Fruit fly (Drosophila melanogaster) whole organism, embryonic: ENCODE measurements around the gene CG3630.
A peak's percentile ranks its signal among the peaks of the same experiment; 100 is the strongest.

Experiments
- Adf1 ChIP-seq: fragments of 200-800 bp; sonication (Bioruptor generic); IDR thresholded peaks from 2 replicates; pipeline ENCODE4 v1.3.6; 2022; ENCODE audit warnings: missing biosample characterization, missing genetic modification characterization
- Atf-2 ChIP-seq: fragments of 200-800 bp; sonication (Bioruptor generic); optimal IDR thresholded peaks from 2 replicates; lab custom pipeline; 2016; ENCODE audit warnings: missing biosample characterization, missing genetic modification characterization
- Atf6 ChIP-seq: fragments of 200-800 bp; sonication (Bioruptor generic); IDR thresholded peaks from 2 replicates; pipeline ENCODE4 v1.3.6; 2022; ENCODE audit warnings: missing biosample characterization, missing genetic modification characterization
- B-H1 ChIP-seq: fragments of 200-800 bp; sonication (Bioruptor generic); IDR thresholded peaks from 3 replicates; pipeline ENCODE4 v1.3.6; 2022; ENCODE audit warnings: missing biosample characterization, missing genetic modification characterization
- CG10147 ChIP-seq: fragments of 200-800 bp; sonication (Bioruptor generic); optimal IDR thresholded peaks from 2 replicates; lab custom pipeline; 2019; ENCODE audit warnings: missing biosample characterization, mild to moderate bottlenecking, missing genetic modification characterization, moderate library complexity
- CG10274 ChIP-seq: fragments of 200-800 bp; sonication (Bioruptor generic); optimal IDR thresholded peaks from 3 replicates; lab custom pipeline; 2017; ENCODE audit warnings: missing biosample characterization, mild to moderate bottlenecking, missing genetic modification characterization
- CG10321 ChIP-seq: fragments of 200-800 bp; sonication (Bioruptor generic); IDR thresholded peaks from 2 replicates; pipeline ENCODE4 v1.3.6; 2022; ENCODE audit warnings: missing biosample characterization, missing genetic modification characterization
- CG10462 ChIP-seq: fragments of 200-800 bp; sonication (Bioruptor generic); optimal IDR thresholded peaks from 2 replicates; lab custom pipeline; 2016; ENCODE audit warnings: missing biosample characterization, missing genetic modification characterization
- CG10979 ChIP-seq: fragments of 200-800 bp; sonication (Bioruptor generic); optimal IDR thresholded peaks from 2 replicates; lab custom pipeline; 2018; ENCODE audit warnings: missing biosample characterization, mild to moderate bottlenecking, missing genetic modification characterization, moderate library complexity
- CG12744 ChIP-seq: fragments of 200-800 bp; sonication (Bioruptor generic); optimal IDR thresholded peaks from 2 replicates; lab custom pipeline; 2016; ENCODE audit warnings: missing biosample characterization, missing genetic modification characterization
- CG13624 ChIP-seq: fragments of 200-800 bp; sonication (Bioruptor generic); optimal IDR thresholded peaks from 2 replicates; lab custom pipeline; 2016; ENCODE audit warnings: missing biosample characterization, missing genetic modification characterization
- CG14860 ChIP-seq: fragments of 200-800 bp; sonication (Bioruptor generic); IDR thresholded peaks from 3 replicates; pipeline ENCODE4 v1.3.6; 2022; ENCODE audit warnings: missing biosample characterization, missing genetic modification characterization; ENCODE audit not compliant: partially characterized antibody
- CG16813 ChIP-seq: fragments of 200-800 bp; sonication (Bioruptor generic); IDR thresholded peaks from 3 replicates; pipeline ENCODE4 v1.3.6; 2022; ENCODE audit warnings: missing biosample characterization, missing genetic modification characterization; ENCODE audit not compliant: partially characterized antibody
- CG16815 ChIP-seq: fragments of 200-800 bp; sonication (Bioruptor generic); optimal IDR thresholded peaks from 3 replicates; lab custom pipeline; 2017; ENCODE audit warnings: missing biosample characterization, mild to moderate bottlenecking, missing genetic modification characterization
- CG17568 ChIP-seq: fragments of 200-800 bp; sonication (Bioruptor generic); optimal IDR thresholded peaks from 2 replicates; lab custom pipeline; 2018; ENCODE audit warnings: missing biosample characterization, mild to moderate bottlenecking, missing genetic modification characterization, moderate library complexity
- CG2129 ChIP-seq: fragments of 200-800 bp; sonication (Bioruptor generic); IDR thresholded peaks from 2 replicates; pipeline ENCODE4 v1.3.6; 2022; ENCODE audit warnings: missing biosample characterization, missing genetic modification characterization; ENCODE audit not compliant: partially characterized antibody
- CG2875 ChIP-seq: fragments of 200-800 bp; sonication (Bioruptor generic); optimal IDR thresholded peaks from 2 replicates; lab custom pipeline; 2017; ENCODE audit warnings: missing biosample characterization, mild to moderate bottlenecking, missing genetic modification characterization, missing genetic modification reagents
- CG2889 ChIP-seq: fragments of 200-800 bp; sonication (Bioruptor generic); IDR thresholded peaks from 3 replicates; pipeline ENCODE4 v1.3.6; 2022; ENCODE audit warnings: missing biosample characterization, missing genetic modification characterization
- CG3065 ChIP-seq: fragments of 200-800 bp; sonication (Bioruptor generic); optimal IDR thresholded peaks from 2 replicates; lab custom pipeline; 2016; ENCODE audit warnings: missing biosample characterization, missing genetic modification characterization
- CG3838 ChIP-seq: fragments of 200-800 bp; sonication (Bioruptor generic); optimal IDR thresholded peaks from 3 replicates; lab custom pipeline; 2016; ENCODE audit warnings: missing biosample characterization, missing genetic modification characterization
- CG4282 ChIP-seq: fragments of 200-800 bp; sonication (Bioruptor generic); optimal IDR thresholded peaks from 2 replicates; lab custom pipeline; 2016; ENCODE audit warnings: missing biosample characterization, missing genetic modification characterization
- CG4328 ChIP-seq: fragments of 200-800 bp; sonication (Bioruptor generic); optimal IDR thresholded peaks from 3 replicates; lab custom pipeline; 2017; ENCODE audit warnings: missing biosample characterization, missing genetic modification reagents, missing genetic modification characterization
- CG6272 ChIP-seq: fragments of 200-800 bp; sonication (Bioruptor generic); IDR thresholded peaks from 2 replicates; pipeline ENCODE4 v1.3.6; 2022; ENCODE audit warnings: missing biosample characterization, missing genetic modification characterization
- CG6791 ChIP-seq: fragments of 200-800 bp; sonication (Bioruptor generic); IDR thresholded peaks from 3 replicates; pipeline ENCODE4 v1.3.6; 2022; ENCODE audit warnings: missing biosample characterization, missing genetic modification characterization; ENCODE audit not compliant: partially characterized antibody
- CG7357 ChIP-seq: fragments of 200-800 bp; sonication (Bioruptor generic); IDR thresholded peaks from 3 replicates; pipeline ENCODE4 v1.3.6; 2022; ENCODE audit warnings: missing biosample characterization, missing genetic modification characterization
- CG7745 ChIP-seq: fragments of 200-800 bp; sonication (Bioruptor generic); optimal IDR thresholded peaks from 2 replicates; lab custom pipeline; 2018; ENCODE audit warnings: missing biosample characterization, mild to moderate bottlenecking, missing genetic modification characterization, moderate library complexity
- CG7786 ChIP-seq: fragments of 200-800 bp; sonication (Bioruptor generic); optimal IDR thresholded peaks from 2 replicates; lab custom pipeline; 2016; ENCODE audit warnings: missing biosample characterization, missing genetic modification characterization
- CG8924 ChIP-seq: fragments of 200-800 bp; optimal IDR thresholded peaks from 3 replicates; lab custom pipeline; 2019; ENCODE audit warnings: missing biosample characterization, mild to moderate bottlenecking, missing genetic modification characterization, moderate library complexity
- D19B ChIP-seq: fragments of 200-800 bp; sonication (Bioruptor generic); optimal IDR thresholded peaks from 2 replicates; lab custom pipeline; 2017; ENCODE audit warnings: missing biosample characterization, mild to moderate bottlenecking, missing genetic modification characterization
- Dfd ChIP-seq, 2 experiments: fragments of >200 bp; optimal IDR thresholded peaks; 2 replicates each; lab custom pipeline; 2017; ENCODE audit warnings: missing biosample characterization in 2 of 2, missing genetic modification characterization in 2 of 2
- Drgx ChIP-seq: fragments of 200-800 bp; sonication (Bioruptor generic); IDR thresholded peaks from 2 replicates; pipeline ENCODE4 v1.3.6; 2022; ENCODE audit warnings: missing biosample characterization, missing genetic modification characterization
- E2f1 ChIP-seq: fragments of 200-800 bp; sonication (Bioruptor generic); IDR thresholded peaks from 2 replicates; pipeline ENCODE4 v1.3.6; 2022; ENCODE audit warnings: missing biosample characterization, missing genetic modification characterization
- Ets97D ChIP-seq: fragments of 200-800 bp; sonication (Bioruptor generic); optimal IDR thresholded peaks from 3 replicates; lab custom pipeline; 2016; ENCODE audit warnings: missing biosample characterization, missing genetic modification characterization
- Fer3 ChIP-seq: fragments of 200-800 bp; sonication (Bioruptor generic); optimal IDR thresholded peaks from 2 replicates; lab custom pipeline; 2018; ENCODE audit warnings: missing biosample characterization, mild to moderate bottlenecking, missing genetic modification characterization, moderate library complexity
- Hmx ChIP-seq: fragments of 200-800 bp; sonication (Bioruptor generic); optimal IDR thresholded peaks from 2 replicates; lab custom pipeline; 2016; ENCODE audit warnings: missing biosample characterization, missing genetic modification characterization
- Hr51 ChIP-seq, 2 experiments: fragments of 200-800 bp; sonication (Bioruptor generic); optimal IDR thresholded peaks; 2 replicates in 1 of 2; 3 replicates in 1 of 2; lab custom pipeline; 2016 to 2018; ENCODE audit warnings: missing biosample characterization in 2 of 2, missing genetic modification characterization in 2 of 2, mild to moderate bottlenecking in 1 of 2, moderate library complexity in 1 of 2
- NK7.1 ChIP-seq: fragments of 200-800 bp; sonication (Bioruptor generic); optimal IDR thresholded peaks from 3 replicates; lab custom pipeline; 2016; ENCODE audit warnings: missing biosample characterization, missing genetic modification characterization
- Opbp ChIP-seq: fragments of 200-800 bp; sonication (Bioruptor generic); IDR thresholded peaks from 3 replicates; pipeline ENCODE4 v1.3.6; 2022; ENCODE audit warnings: missing biosample characterization, missing genetic modification characterization; ENCODE audit not compliant: partially characterized antibody
- Poxn ChIP-seq: fragments of 200-800 bp; sonication (Bioruptor generic); IDR thresholded peaks from 2 replicates; pipeline ENCODE4 v1.3.6; 2022; ENCODE audit warnings: missing biosample characterization, missing genetic modification characterization
- Sry-δ ChIP-seq: fragments of 200-800 bp; sonication (Bioruptor generic); optimal IDR thresholded peaks from 2 replicates; lab custom pipeline; 2016; ENCODE audit warnings: missing biosample characterization, missing genetic modification characterization
- Xrp1 ChIP-seq: fragments of 200-800 bp; sonication (Bioruptor generic); IDR thresholded peaks from 2 replicates; pipeline ENCODE4 v1.3.6; 2022; ENCODE audit warnings: missing biosample characterization, missing genetic modification characterization
- al ChIP-seq: fragments of 200-800 bp; sonication (Bioruptor generic); IDR thresholded peaks from 2 replicates; pipeline ENCODE4 v1.3.6; 2022; ENCODE audit warnings: missing biosample characterization, missing genetic modification characterization
- br ChIP-seq: fragments of >200 bp; optimal IDR thresholded peaks from 2 replicates; lab custom pipeline; 2017
- ham ChIP-seq: fragments of 200-800 bp; sonication (Bioruptor generic); IDR thresholded peaks from 2 replicates; pipeline ENCODE4 v1.3.6; 2022; ENCODE audit warnings: missing biosample characterization, missing genetic modification characterization
- insv ChIP-seq, 2 experiments: fragments of 200-800 bp; sonication (Bioruptor generic); optimal IDR thresholded peaks; 3 replicates each; lab custom pipeline; 2016 to 2018; ENCODE audit warnings: missing biosample characterization in 2 of 2, missing genetic modification characterization in 2 of 2
- lilli ChIP-seq: fragments of 200-800 bp; sonication (Bioruptor generic); optimal IDR thresholded peaks from 3 replicates; lab custom pipeline; 2016; ENCODE audit warnings: missing biosample characterization, missing genetic modification characterization
- nom ChIP-seq: fragments of 200-800 bp; sonication (Bioruptor generic); optimal IDR thresholded peaks from 2 replicates; lab custom pipeline; 2017; ENCODE audit warnings: missing biosample characterization, missing genetic modification characterization, mild to moderate bottlenecking, moderate library complexity, missing genetic modification reagents
- onecut ChIP-seq: fragments of 200-800 bp; sonication (Bioruptor generic); IDR thresholded peaks from 2 replicates; pipeline ENCODE4 v1.3.6; 2022; ENCODE audit warnings: missing biosample characterization, missing genetic modification characterization
- repo ChIP-seq: fragments of 200-800 bp; sonication (Bioruptor generic); optimal IDR thresholded peaks from 2 replicates; lab custom pipeline; 2016; ENCODE audit warnings: missing biosample characterization, missing genetic modification characterization
- schlank ChIP-seq: fragments of 200-800 bp; sonication (Bioruptor generic); optimal IDR thresholded peaks from 2 replicates; lab custom pipeline; 2018; ENCODE audit warnings: missing biosample characterization, mild to moderate bottlenecking, missing genetic modification characterization
- ssp ChIP-seq: fragments of 200-800 bp; sonication (Bioruptor generic); IDR thresholded peaks from 2 replicates; pipeline ENCODE4 v1.3.6; 2022; ENCODE audit warnings: missing biosample characterization, missing genetic modification characterization
- vfl ChIP-seq: fragments of 200-800 bp; sonication (Bioruptor generic); optimal IDR thresholded peaks from 2 replicates; lab custom pipeline; 2016; ENCODE audit warnings: missing biosample characterization, missing genetic modification characterization
- z ChIP-seq: fragments of 200-800 bp; sonication (Bioruptor generic); IDR thresholded peaks from 3 replicates; pipeline ENCODE4 v1.3.6; 2022; ENCODE audit warnings: missing biosample characterization, missing genetic modification characterization

CG3630 gene

DNA sequence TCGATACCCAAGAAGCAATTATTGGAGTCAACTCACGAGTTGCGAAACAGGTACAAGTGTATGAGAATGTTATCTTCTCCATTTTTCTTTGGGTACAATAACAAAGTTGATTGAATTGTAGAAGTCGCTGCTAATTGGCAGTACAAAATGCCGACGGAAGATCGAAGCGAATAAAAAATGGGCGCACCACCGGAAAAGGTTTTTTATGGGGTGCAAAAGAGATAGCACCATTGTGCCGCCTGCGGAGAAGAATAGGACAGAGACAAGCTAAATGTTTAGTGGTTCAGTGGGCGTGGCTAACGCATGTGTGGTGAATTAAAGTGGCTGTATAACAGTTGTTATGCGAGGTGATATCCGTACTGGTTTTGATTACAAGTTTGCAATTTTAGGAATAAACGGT is 21.5 kb upstream of the CG3630 start (continued):
- TF ChIP-seq Dfd (GFP tag; optimal IDR thresholded peaks at IDR 0.05; lab: Kevin White, UChicago): no peak
- TF ChIP-seq repo: no peak
- TF ChIP-seq nom (GFP tag; lab: Kevin White, UChicago): no peak
- no peak for TF ChIP-seq CG10147
- TF ChIP-seq CG3838: no peak
- no peak for TF ChIP-seq CG3065 (GFP tag; lab: Kevin White, UChicago)
- no peak for TF ChIP-seq Drgx (GFP tag; lab: Robert Waterston, UW)
- no peak for TF ChIP-seq CG17568 (GFP tag; lab: Kevin White, UChicago)
- no peak for TF ChIP-seq CG6791
- no peak for TF ChIP-seq Sry-δ (GFP tag; lab: Kevin White, UChicago)
- TF ChIP-seq Atf-2 (GFP tag; lab: Kevin White, UChicago): no peak
- TF ChIP-seq Hmx (GFP tag; lab: Kevin White, UChicago): no peak
- TF ChIP-seq al (GFP tag; lab: Robert Waterston, UW): no peak
- TF ChIP-seq lilli: no peak
- TF ChIP-seq CG2889 (GFP tag; lab: Robert Waterston, UW): no peak
- no peak for TF ChIP-seq br
- TF ChIP-seq CG10321 (GFP tag; lab: Robert Waterston, UW): peak; percentile 95
- no peak for TF ChIP-seq Poxn (GFP tag; lab: Robert Waterston, UW)
- no peak for TF ChIP-seq ssp (GFP tag; lab: Robert Waterston, UW)
- no peak for TF ChIP-seq CG4282 (GFP tag; lab: Kevin White, UChicago)
- TF ChIP-seq CG16815 (GFP tag; lab: Kevin White, UChicago): no peak
- no peak for TF ChIP-seq CG4328 (GFP tag; lab: Kevin White, UChicago)
- TF ChIP-seq CG10979 (tag; lab: Kevin White, UChicago): no peak
- no peak for TF ChIP-seq schlank (tag; lab: Kevin White, UChicago)
- peak; percentile 61 for TF ChIP-seq Adf1 (GFP tag; lab: Robert Waterston, UW)
- no peak for TF ChIP-seq Atf6
- no peak for TF ChIP-seq NK7.1 (GFP tag; lab: Kevin White, UChicago)
- TF ChIP-seq CG16813 (GFP tag; lab: Robert Waterston, UW): no peak
- TF ChIP-seq insv (GFP tag; optimal IDR thresholded peaks at IDR 0.05; lab: Kevin White, UChicago): no peak
- no peak for TF ChIP-seq CG12744 (GFP tag; lab: Kevin White, UChicago)
- TF ChIP-seq CG13624 (GFP tag; lab: Kevin White, UChicago): no peak
- TF ChIP-seq Xrp1: no peak
- TF ChIP-seq CG7357: no peak
- TF ChIP-seq Ets97D (GFP tag; lab: Kevin White, UChicago): peak; percentile 79
- 0 out of 3 replicates have a peak, but pooled peaks have one; percentile 29 for TF ChIP-seq Opbp (GFP tag; lab: Robert Waterston, UW)
- TF ChIP-seq Fer3: no peak
- no peak for TF ChIP-seq CG10462 (GFP tag; lab: Kevin White, UChicago)
- no peak for TF ChIP-seq ham (GFP tag; lab: Robert Waterston, UW)
- no peak for TF ChIP-seq D19B
- no peak for TF ChIP-seq z (GFP tag; lab: Robert Waterston, UW)
- no peak for TF ChIP-seq B-H1 (GFP tag; lab: Robert Waterston, UW)
- no peak for TF ChIP-seq CG2875 (GFP tag; lab: Kevin White, UChicago)
- no peak for TF ChIP-seq CG6272 (GFP tag; lab: Robert Waterston, UW)
- no peak for TF ChIP-seq CG2129 (GFP tag; lab: Robert Waterston, UW)
- no peak for TF ChIP-seq E2f1 (GFP tag; lab: Robert Waterston, UW)
- no peak for TF ChIP-seq CG8924 (tag; lab: Kevin White, UChicago)
- TF ChIP-seq CG10274 (GFP tag; lab: Kevin White, UChicago): no peak
- TF ChIP-seq onecut (GFP tag; lab: Robert Waterston, UW): no peak
- TF ChIP-seq CG7786 (GFP tag; lab: Kevin White, UChicago): no peak
- no peak for TF ChIP-seq Hr51 (GFP tag; optimal IDR thresholded peaks at IDR 0.05; lab: Kevin White, UChicago)
- TF ChIP-seq CG14860 (GFP tag; lab: Robert Waterston, UW): no peak
- no peak for TF ChIP-seq vfl (GFP tag; lab: Kevin White, UChicago)
- TF ChIP-seq CG7745 (tag; lab: Kevin White, UChicago): no peak
